Fruit fly (Drosophila melanogaster) whole organism, wandering third instar larva: ENCODE data around the gene CG4328.

Experiments used
- Dfd ChIP-seq: fragments of >200 bp; optimal IDR thresholded peaks from 2 replicates; lab custom pipeline; 2017; ENCODE audit warnings: missing biosample characterization, missing genetic modification characterization
- Hr83 ChIP-seq: fragments of 200-300 bp; sonication (Bioruptor generic); optimal IDR thresholded peaks from 2 replicates; lab custom pipeline; 2016; ENCODE audit warnings: missing biosample characterization, mild to moderate bottlenecking, missing genetic modification characterization, moderate library complexity; ENCODE audit not compliant: poor library complexity, severe bottlenecking
- OdsH ChIP-seq: fragments of 200-800 bp; sonication (Bioruptor generic); optimal IDR thresholded peaks from 2 replicates; lab custom pipeline; 2016; ENCODE audit warnings: missing biosample characterization, mild to moderate bottlenecking, missing genetic modification characterization
- Rel ChIP-seq, 2 experiments: fragments of 200-800 bp; sonication (Bioruptor generic) in 1 of 2; optimal IDR thresholded peaks; 2 replicates in 1 of 2; 3 replicates in 1 of 2; lab custom pipeline; 2016 to 2019; ENCODE audit warnings: mild to moderate bottlenecking in 2 of 2, missing biosample characterization in 2 of 2, missing genetic modification characterization in 2 of 2, moderate library complexity in 1 of 2
- Vsx2 ChIP-seq: fragments of 200-300, 225-300 bp; sonication (Bioruptor generic); optimal IDR thresholded peaks from 2 replicates; lab custom pipeline; 2018; ENCODE audit warnings: missing biosample characterization, missing genetic modification characterization; ENCODE audit not compliant: partially characterized antibody
- dmrt93B ChIP-seq: fragments of 200-800 bp; sonication (Bioruptor generic); optimal IDR thresholded peaks from 2 replicates; lab custom pipeline; 2018; ENCODE audit warnings: missing biosample characterization, mild to moderate bottlenecking, missing genetic modification characterization
- sage ChIP-seq: fragments of 200-800 bp; sonication (Bioruptor generic); optimal IDR thresholded peaks from 2 replicates; lab custom pipeline; 2016; ENCODE audit warnings: missing biosample characterization, mild to moderate bottlenecking, missing genetic modification characterization

dm6 chr3L:12277880-12278287 lies 18.0 kb downstream of the CG4328 start:
- no peak for TF ChIP-seq OdsH
- TF ChIP-seq Rel (GFP tag; optimal IDR thresholded peaks at IDR 0.05; lab: Kevin White, UChicago): no peak
- TF ChIP-seq Rel (tag; optimal IDR thresholded peaks at IDR 0.05; lab: Kevin White, UChicago): no peak
- no peak for TF ChIP-seq dmrt93B (GFP tag; lab: Kevin White, UChicago)
- TF ChIP-seq Dfd (GFP tag; lab: Kevin White, UChicago): no peak
- TF ChIP-seq Hr83 (GFP tag; lab: Kevin White, UChicago): no peak
- no peak for TF ChIP-seq sage (GFP tag; lab: Kevin White, UChicago)
- TF ChIP-seq Vsx2 (GFP tag; lab: Kevin White, UChicago): no peak
